Worm (Caenorhabditis elegans) whole organism, L4 larva: ENCODE results near the gene cdh-7.

Source experiments
- D1046.2 ChIP-seq: fragments of 200-800 bp; sonication (Bioruptor generic); IDR thresholded peaks from 2 replicates; pipeline ENCODE4 v1.3.6; 2022; ENCODE audit warnings: missing genetic modification characterization, missing compliant biosample characterization
- F10B5.3 ChIP-seq: sonication (generic microtip); optimal IDR thresholded peaks from 2 replicates; lab custom pipeline; 2016; ENCODE audit warnings: mild to moderate bottlenecking, missing genetic modification characterization, missing compliant biosample characterization
- T26A8.4 ChIP-seq: fragments of 200-800 bp; sonication (Bioruptor generic); IDR thresholded peaks from 2 replicates; pipeline ENCODE4 v1.3.6; 2022; ENCODE audit warnings: missing genetic modification characterization, missing compliant biosample characterization
- Y105C5A.15 ChIP-seq: fragments of 200-800 bp; sonication (Bioruptor generic); IDR thresholded peaks from 2 replicates; pipeline ENCODE4 v1.3.6; 2022; ENCODE audit warnings: missing genetic modification characterization, missing compliant biosample characterization
- Y48G9A.11 ChIP-seq: fragments of 200-800 bp; sonication (Bioruptor generic); IDR thresholded peaks from 2 replicates; pipeline ENCODE4 v1.3.6; 2022; ENCODE audit warnings: missing genetic modification reagents, missing genetic modification characterization, missing compliant biosample characterization
- ZK546.5 ChIP-seq, 2 experiments: sonication (generic microtip); optimal IDR thresholded peaks; 2 replicates each; lab custom pipeline; 2017; ENCODE audit warnings: missing biosample characterization in 2 of 2, missing genetic modification characterization in 2 of 2
- aha-1 ChIP-seq: fragments of 150-350 bp; peaks from one replicate; lab custom pipeline; 2014; ENCODE audit warnings: missing biosample characterization, missing genetic modification characterization
- arid-1 ChIP-seq: fragments of 200-800 bp; sonication (Bioruptor generic); conservative IDR thresholded peaks from 2 replicates; pipeline ENCODE4 v1.3.6; 2022; ENCODE audit warnings: missing genetic modification reagents, missing genetic modification characterization, missing compliant biosample characterization
- ceh-20 ChIP-seq: fragments of 200-800 bp; sonication (Bioruptor generic); IDR thresholded peaks from 2 replicates; pipeline ENCODE4 v1.3.6; 2022; ENCODE audit warnings: missing genetic modification reagents, missing genetic modification characterization, missing compliant biosample characterization
- ceh-28 ChIP-seq: fragments of 150-350 bp; optimal IDR thresholded peaks from 2 replicates; lab custom pipeline; 2014; ENCODE audit warnings: missing biosample characterization, missing genetic modification reagents, missing genetic modification characterization
- ceh-32 ChIP-seq: sonication (generic microtip); optimal IDR thresholded peaks from 2 replicates; lab custom pipeline; 2016; ENCODE audit warnings: mild to moderate bottlenecking, missing genetic modification characterization, missing compliant biosample characterization; ENCODE audit not compliant: poor library complexity
- ceh-62 ChIP-seq: sonication (generic microtip); optimal IDR thresholded peaks from 2 replicates; lab custom pipeline; 2017; ENCODE audit warnings: missing biosample characterization, missing genetic modification characterization
- ctbp-1 ChIP-seq: fragments of 200-800 bp; sonication (Bioruptor generic); IDR thresholded peaks from 2 replicates; pipeline ENCODE4 v1.3.6; 2022; ENCODE audit warnings: missing genetic modification reagents, missing genetic modification characterization, missing compliant biosample characterization
- daf-12 ChIP-seq: fragments of 150-350 bp; optimal IDR thresholded peaks from 2 replicates; lab custom pipeline; 2014; ENCODE audit warnings: missing biosample characterization, missing genetic modification reagents, missing genetic modification characterization
- daf-19 ChIP-seq: fragments of 200-800 bp; sonication (Bioruptor generic); conservative IDR thresholded peaks from 2 replicates; pipeline ENCODE4 v1.3.6; 2022; ENCODE audit warnings: missing genetic modification characterization, missing compliant biosample characterization
- daf-8 ChIP-seq: fragments of 200-800 bp; sonication (Bioruptor generic); IDR thresholded peaks from 2 replicates; pipeline ENCODE4 v1.3.6; 2022; ENCODE audit warnings: missing genetic modification characterization, missing compliant biosample characterization
- dmd-8 ChIP-seq: fragments of 200-800 bp; sonication (Bioruptor generic); IDR thresholded peaks from 2 replicates; pipeline ENCODE4 v1.3.6; 2022; ENCODE audit warnings: missing genetic modification characterization, missing compliant biosample characterization
- duxl-1 ChIP-seq: sonication (generic microtip); optimal IDR thresholded peaks from 2 replicates; lab custom pipeline; 2016; ENCODE audit warnings: mild to moderate bottlenecking, missing genetic modification characterization, moderate library complexity, missing compliant biosample characterization; ENCODE audit not compliant: poor library complexity
- egl-43 ChIP-seq: fragments of 200-800 bp; sonication (Bioruptor generic); IDR thresholded peaks from 2 replicates; pipeline ENCODE4 v1.3.6; 2022; ENCODE audit warnings: missing genetic modification reagents, missing genetic modification characterization, missing compliant biosample characterization
- fos-1 ChIP-seq: fragments of 150-350 bp; optimal IDR thresholded peaks from 2 replicates; lab custom pipeline; 2014; ENCODE audit warnings: missing biosample characterization, missing genetic modification characterization
- gei-8 ChIP-seq: fragments of 200-800 bp; sonication (Bioruptor generic); optimal IDR thresholded peaks from 2 replicates; lab custom pipeline; 2018; ENCODE audit warnings: mild to moderate bottlenecking, missing genetic modification characterization, missing compliant biosample characterization
- hlh-11 ChIP-seq: fragments of 200-800 bp; sonication (Bioruptor generic); optimal IDR thresholded peaks from 2 replicates; lab custom pipeline; 2018; ENCODE audit warnings: mild to moderate bottlenecking, missing genetic modification characterization, missing compliant biosample characterization
- hmg-1.1 ChIP-seq: fragments of 200-800 bp; sonication (Bioruptor generic); IDR thresholded peaks from 2 replicates; pipeline ENCODE4 v1.3.6; 2022; ENCODE audit warnings: missing genetic modification reagents, missing genetic modification characterization, missing compliant biosample characterization
- lim-7 ChIP-seq: fragments of 200-800 bp; sonication (Bioruptor generic); IDR thresholded peaks from 2 replicates; pipeline ENCODE4 v1.3.6; 2022; ENCODE audit warnings: missing genetic modification characterization, missing compliant biosample characterization
- lin-1 ChIP-seq: fragments of 200-800 bp; sonication (Bioruptor generic); IDR thresholded peaks from 2 replicates; pipeline ENCODE4 v1.3.6; 2022; ENCODE audit warnings: missing genetic modification reagents, missing genetic modification characterization, missing compliant biosample characterization
- lin-29 ChIP-seq: fragments of 200-800 bp; sonication (Bioruptor generic); IDR thresholded peaks from 2 replicates; pipeline ENCODE4 v1.3.6; 2022; ENCODE audit warnings: missing genetic modification reagents, missing genetic modification characterization, missing compliant biosample characterization
- lir-3 ChIP-seq: sonication (generic microtip); optimal IDR thresholded peaks from 2 replicates; lab custom pipeline; 2016; ENCODE audit warnings: mild to moderate bottlenecking, missing genetic modification characterization, missing compliant biosample characterization
- madf-5 ChIP-seq, 2 experiments: fragments of 200-800 bp; sonication (Bioruptor generic); IDR thresholded peaks; 2 replicates each; pipeline ENCODE4 v1.3.6; 2022; ENCODE audit warnings: missing compliant biosample characterization in 2 of 2, missing genetic modification characterization in 2 of 2
- madf-9 ChIP-seq: fragments of 200-800 bp; sonication (Bioruptor generic); conservative IDR thresholded peaks from 2 replicates; pipeline ENCODE4 v1.3.6; 2022; ENCODE audit warnings: missing genetic modification reagents, missing genetic modification characterization, missing compliant biosample characterization
- mdl-1 ChIP-seq, 2 experiments: fragments of 150-350 bp in 1 of 2; sonication (generic microtip) in 1 of 2; optimal IDR thresholded peaks; 2 replicates each; lab custom pipeline; 2014 to 2017; ENCODE audit warnings: missing biosample characterization in 2 of 2, missing genetic modification characterization in 2 of 2
- mdt-29 ChIP-seq: fragments of 200-800 bp; sonication (Bioruptor generic); IDR thresholded peaks from 2 replicates; pipeline ENCODE4 v1.3.6; 2022; ENCODE audit warnings: missing genetic modification reagents, missing genetic modification characterization, missing compliant biosample characterization
- mes-2 ChIP-seq: sonication (generic microtip); optimal IDR thresholded peaks from 2 replicates; lab custom pipeline; 2016; ENCODE audit warnings: missing genotype, mild to moderate bottlenecking, missing genetic modification characterization, missing compliant biosample characterization; ENCODE audit not compliant: poor library complexity, severe bottlenecking
- mxl-2 ChIP-seq: fragments of 200-800 bp; sonication (Bioruptor generic); conservative IDR thresholded peaks from 2 replicates; pipeline ENCODE4 v1.3.6; 2022; ENCODE audit warnings: missing genetic modification reagents, missing genetic modification characterization, missing compliant biosample characterization
- nhr-11 ChIP-seq: fragments of 150-350 bp; optimal IDR thresholded peaks from 2 replicates; lab custom pipeline; 2014; ENCODE audit warnings: missing biosample characterization, missing genetic modification characterization
- nhr-25 ChIP-seq: sonication (generic microtip); optimal IDR thresholded peaks from 2 replicates; lab custom pipeline; 2017; ENCODE audit warnings: missing genetic modification characterization, mild to moderate bottlenecking, missing compliant biosample characterization, antibody characterized with exemption, moderate library complexity, borderline replicate concordance; ENCODE audit not compliant: insufficient read depth
- nhr-28 ChIP-seq: fragments of 150-350 bp; optimal IDR thresholded peaks from 2 replicates; lab custom pipeline; 2014; ENCODE audit warnings: missing biosample characterization, missing genetic modification characterization
- nhr-41 ChIP-seq: fragments of 200-800 bp; sonication (Bioruptor generic); IDR thresholded peaks from 2 replicates; pipeline ENCODE4 v1.3.6; 2022; ENCODE audit warnings: missing genetic modification reagents, missing genetic modification characterization, missing compliant biosample characterization
- nhr-42 ChIP-seq: fragments of 200-800 bp; sonication (Bioruptor generic); IDR thresholded peaks from 2 replicates; pipeline ENCODE4 v1.3.6; 2022; ENCODE audit warnings: missing genetic modification characterization, missing compliant biosample characterization
- pqm-1 ChIP-seq: sonication (generic microtip); optimal IDR thresholded peaks from 2 replicates; lab custom pipeline; 2017; ENCODE audit warnings: missing biosample characterization, missing genetic modification characterization
- rbr-2 ChIP-seq: sonication (generic microtip); optimal IDR thresholded peaks from 2 replicates; lab custom pipeline; 2016; ENCODE audit warnings: missing genotype, missing genetic modification characterization, missing compliant biosample characterization
- saeg-2 ChIP-seq: fragments of 200-800 bp; sonication (Bioruptor generic); IDR thresholded peaks from 2 replicates; pipeline ENCODE4 v1.3.6; 2022; ENCODE audit warnings: missing genetic modification reagents, missing genetic modification characterization, missing compliant biosample characterization
- snpc-4 ChIP-seq: fragments of 150-350 bp; optimal IDR thresholded peaks from 2 replicates; lab custom pipeline; 2014; ENCODE audit warnings: missing biosample characterization, missing genetic modification characterization
- spr-1 ChIP-seq: sonication (generic microtip); optimal IDR thresholded peaks from 2 replicates; lab custom pipeline; 2016; ENCODE audit warnings: mild to moderate bottlenecking, missing genetic modification characterization, missing compliant biosample characterization
- spr-3 ChIP-seq: fragments of 200-800 bp; sonication (Bioruptor generic); optimal IDR thresholded peaks from 2 replicates; lab custom pipeline; 2018; ENCODE audit warnings: mild to moderate bottlenecking, missing genetic modification characterization, missing compliant biosample characterization
- tra-1 ChIP-seq: fragments of 200-800 bp; sonication (Bioruptor generic); IDR thresholded peaks from 2 replicates; pipeline ENCODE4 v1.3.6; 2022; ENCODE audit warnings: missing genetic modification reagents, missing genetic modification characterization, missing compliant biosample characterization
- unc-39 ChIP-seq: sonication (generic microtip); optimal IDR thresholded peaks from 2 replicates; lab custom pipeline; 2017; ENCODE audit warnings: missing biosample characterization, missing genetic modification characterization
- zfp-2 ChIP-seq: sonication (generic microtip); optimal IDR thresholded peaks from 2 replicates; lab custom pipeline; 2016; ENCODE audit warnings: mild to moderate bottlenecking, missing genetic modification characterization, missing compliant biosample characterization
- ztf-11 ChIP-seq: fragments of 150-350 bp; optimal IDR thresholded peaks from 2 replicates; lab custom pipeline; 2014; ENCODE audit warnings: missing biosample characterization, missing genetic modification characterization

cdh-7 gene

ce11 chrII:14843016-14843415, at the start of gene cdh-7:
Gene cdh-7, plus strand, starts transcription at chrII:14843229.
- TF ChIP-seq daf-19 (GFP tag; lab: Robert Waterston, UW): no peak
- TF ChIP-seq dmd-8 (GFP tag; lab: Robert Waterston, UW): 0 out of 2 replicates have a peak, but pooled peaks have one; percentile 40
- TF ChIP-seq aha-1: peak; percentile 83
- no peak for TF ChIP-seq duxl-1 (tag; lab: Kevin White, UChicago)

- TF ChIP-seq F10B5.3 (peak; percentile 72), nhr-42 (GFP tag; lab: Robert Waterston, UW) (peak; percentile 88), arid-1 (GFP tag; lab: Robert Waterston, UW) (0 out of 2 replicates have a peak, but pooled peaks have one; percentile 53), ztf-11 (tag; lab: Kevin White, UChicago) (no peak), mes-2 (peak; percentile 100), mdl-1 (tag; optimal IDR thresholded peaks at IDR 0.05; lab: Kevin White, UChicago) (peak in 1 of 2 experiments; percentile 21), spr-1 (tag; lab: Kevin White, UChicago) (peak; percentile 78), zfp-2 (tag; lab: Kevin White, UChicago) (no peak), daf-12 (no peak), nhr-28 (tag; lab: Kevin White, UChicago) (peak; percentile 14), daf-8 (no peak), lin-29 (GFP tag; lab: Robert Waterston, UW) (no peak), nhr-11 (tag; lab: Kevin White, UChicago) (peak; percentile 83), mxl-2 (no peak), hlh-11 (tag; lab: Kevin White, UChicago) (peak; percentile 80), fos-1 (tag; lab: Kevin White, UChicago) (no peak), pqm-1 (tag; lab: Kevin White, UChicago) (no peak), lir-3 (no peak), lin-1 (0 out of 2 replicates have a peak, but pooled peaks have one; percentile 26), ZK546.5 (tag; optimal IDR thresholded peaks at IDR 0.05; lab: Kevin White, UChicago) (no peak), snpc-4 (peak; percentile 50), lim-7 (GFP tag; lab: Robert Waterston, UW) (no peak), aha-1 (peak; percentile 6), tra-1 (GFP tag; lab: Robert Waterston, UW) (no peak), T26A8.4 (GFP tag; lab: Robert Waterston, UW) (peak; percentile 90), D1046.2 (GFP tag; lab: Robert Waterston, UW) (no peak; the same call in 1 of the 2 replicates), egl-43 (GFP tag; lab: Robert Waterston, UW) (peak; percentile 46; the same call in 1 of the 2 replicates), mdt-29 (GFP tag; lab: Robert Waterston, UW) (no peak), madf-9 (GFP tag; lab: Robert Waterston, UW) (peak; percentile 66; the same call in 1 of the 2 replicates), unc-39 (tag; lab: Kevin White, UChicago) (no peak), Y48G9A.11 (GFP tag; lab: Robert Waterston, UW) (peak; percentile 93), ceh-32 (tag; lab: Kevin White, UChicago) (peak; percentile 45), gei-8 (GFP tag; lab: Kevin White, UChicago) (no peak), hmg-1.1 (peak; percentile 77), ceh-28 (peak; percentile 7), ceh-62 (tag; lab: Kevin White, UChicago) (no peak), saeg-2 (GFP tag; lab: Robert Waterston, UW) (no peak), Y105C5A.15 (no peak), ctbp-1 (GFP tag; lab: Robert Waterston, UW) (peak; percentile 75), rbr-2 (tag; lab: Kevin White, UChicago) (peak; percentile 83), spr-3 (GFP tag; lab: Kevin White, UChicago) (no peak), nhr-41 (GFP tag; lab: Robert Waterston, UW) (no peak), madf-5 (GFP tag; IDR thresholded peaks at IDR 0.05; lab: Robert Waterston, UW) (0 out of 4 replicates have a peak, but pooled peaks of 1 of the 2 experiments have one; percentile 18), nhr-25 (peak; percentile 58), ceh-20 (GFP tag; lab: Robert Waterston, UW) (peak; percentile 72; the same call in 1 of the 2 replicates)
Measured at ce11 chrII:14794935-14795454, 48.0 kb upstream of the cdh-7 start, which contains the start of gene eif-3.B. Gene eif-3.B, plus strand, starts transcription at chrII:14795404.
